Fruit fly (Drosophila melanogaster) whole organism, embryonic: Measurements from ENCODE around the gene GlyRS.

ENCODE experiments used
- ATbp ChIP-seq: fragments of 200-800 bp; sonication (Bioruptor generic); optimal IDR thresholded peaks from 2 replicates; lab custom pipeline; 2017; ENCODE audit warnings: missing biosample characterization, mild to moderate bottlenecking, missing genetic modification characterization, missing genetic modification reagents
- Bdp1 ChIP-seq: fragments of 200-800 bp; sonication (Bioruptor generic); optimal IDR thresholded peaks from 3 replicates; lab custom pipeline; 2016; ENCODE audit warnings: missing biosample characterization, missing genetic modification characterization
- CG11398 ChIP-seq: fragments of 200-800 bp; sonication (Bioruptor generic); optimal IDR thresholded peaks from 2 replicates; lab custom pipeline; 2016; ENCODE audit warnings: missing biosample characterization, missing genetic modification characterization
- CG1233 ChIP-seq: fragments of 200-800 bp; sonication (Bioruptor generic); optimal IDR thresholded peaks from 4 replicates; lab custom pipeline; 2018; ENCODE audit warnings: missing biosample characterization, mild to moderate bottlenecking, missing genetic modification characterization
- CG12391 ChIP-seq: fragments of 200-800 bp; sonication (Bioruptor generic); optimal IDR thresholded peaks from 3 replicates; lab custom pipeline; 2018; ENCODE audit warnings: missing biosample characterization, mild to moderate bottlenecking, missing genetic modification characterization, moderate library complexity
- CG13424 ChIP-seq: fragments of 200-800 bp; sonication (Bioruptor generic); optimal IDR thresholded peaks from 2 replicates; lab custom pipeline; 2019; ENCODE audit warnings: missing biosample characterization, mild to moderate bottlenecking, missing genetic modification characterization, moderate library complexity
- CG13624 ChIP-seq: fragments of 200-800 bp; sonication (Bioruptor generic); optimal IDR thresholded peaks from 2 replicates; lab custom pipeline; 2016; ENCODE audit warnings: missing biosample characterization, missing genetic modification characterization
- CG14050 ChIP-seq: fragments of 200-800 bp; sonication (Bioruptor generic); IDR thresholded peaks from 3 replicates; pipeline ENCODE4 v1.3.6; 2022; ENCODE audit warnings: missing biosample characterization, missing genetic modification characterization
- CG14667 ChIP-seq: fragments of 200-800 bp; sonication (Bioruptor generic); IDR thresholded peaks from 2 replicates; pipeline ENCODE4 v1.3.6; 2022; ENCODE audit warnings: missing biosample characterization, missing genetic modification characterization
- CG17361 ChIP-seq: fragments of 200-800 bp; sonication (Bioruptor generic); IDR thresholded peaks from 3 replicates; pipeline ENCODE4 v1.3.6; 2022; ENCODE audit warnings: missing biosample characterization, missing genetic modification characterization
- CG17385 ChIP-seq: fragments of 200-800 bp; sonication (Bioruptor generic); optimal IDR thresholded peaks from 3 replicates; lab custom pipeline; 2018; ENCODE audit warnings: missing biosample characterization, mild to moderate bottlenecking, missing genetic modification characterization
- CG17829 ChIP-seq: fragments of 200-800 bp; optimal IDR thresholded peaks from 2 replicates; lab custom pipeline; 2019; ENCODE audit warnings: missing biosample characterization, mild to moderate bottlenecking, missing genetic modification characterization, moderate library complexity
- CG2116 ChIP-seq: fragments of 200-800 bp; sonication (Bioruptor generic); optimal IDR thresholded peaks from 3 replicates; lab custom pipeline; 2018; ENCODE audit warnings: missing biosample characterization, mild to moderate bottlenecking, missing genetic modification characterization
- CG2199 ChIP-seq: fragments of 200-800 bp; sonication (Bioruptor generic); IDR thresholded peaks from 3 replicates; pipeline ENCODE4 v1.3.6; 2022; ENCODE audit warnings: missing biosample characterization, missing genetic modification characterization
- CG4854 ChIP-seq: fragments of 200-800 bp; sonication (Bioruptor generic); optimal IDR thresholded peaks from 2 replicates; lab custom pipeline; 2016; ENCODE audit warnings: missing biosample characterization, missing genetic modification characterization, inconsistent platforms
- CG6175 ChIP-seq: fragments of 200-800 bp; sonication (Bioruptor generic); IDR thresholded peaks from 3 replicates; pipeline ENCODE4 v1.3.6; 2022; ENCODE audit warnings: missing biosample characterization, missing genetic modification characterization
- CG7745 ChIP-seq: fragments of 200-800 bp; sonication (Bioruptor generic); optimal IDR thresholded peaks from 2 replicates; lab custom pipeline; 2018; ENCODE audit warnings: missing biosample characterization, mild to moderate bottlenecking, missing genetic modification characterization, moderate library complexity
- CG7987 ChIP-seq: fragments of 200-800 bp; sonication (Bioruptor generic); optimal IDR thresholded peaks from 2 replicates; lab custom pipeline; 2018; ENCODE audit warnings: missing biosample characterization, mild to moderate bottlenecking, missing genetic modification characterization, moderate library complexity
- CG8281 ChIP-seq: fragments of 200-800 bp; sonication (Bioruptor generic); optimal IDR thresholded peaks from 2 replicates; lab custom pipeline; 2018; ENCODE audit warnings: missing biosample characterization, mild to moderate bottlenecking, missing genetic modification characterization, moderate library complexity
- CG8944 ChIP-seq: fragments of 200-800 bp; sonication (Bioruptor generic); optimal IDR thresholded peaks from 3 replicates; lab custom pipeline; 2016; ENCODE audit warnings: missing biosample characterization, missing genetic modification characterization
- Dad ChIP-seq: fragments of 200-800 bp; sonication (Bioruptor generic); optimal IDR thresholded peaks from 3 replicates; lab custom pipeline; 2016; ENCODE audit warnings: missing biosample characterization, missing genetic modification characterization
- Ets65A ChIP-seq: fragments of 200-800 bp; sonication (Bioruptor generic); peaks from one replicate; lab custom pipeline; 2016; ENCODE audit warnings: missing biosample characterization, missing genetic modification characterization
- Nf-YB ChIP-seq: fragments of 200-800 bp; sonication (Bioruptor generic); optimal IDR thresholded peaks from 3 replicates; lab custom pipeline; 2019; ENCODE audit warnings: missing biosample characterization, mild to moderate bottlenecking, missing genetic modification characterization, moderate library complexity
- Poxn ChIP-seq: fragments of 200-800 bp; sonication (Bioruptor generic); IDR thresholded peaks from 2 replicates; pipeline ENCODE4 v1.3.6; 2022; ENCODE audit warnings: missing biosample characterization, missing genetic modification characterization
- Side ChIP-seq: fragments of 200-800 bp; sonication (Bioruptor generic); optimal IDR thresholded peaks from 2 replicates; lab custom pipeline; 2016; ENCODE audit warnings: missing biosample characterization, missing genetic modification characterization
- Stat92E ChIP-seq, 3 experiments: fragments of >200 bp in 2 of 3; fragments of 200-800 bp in 1 of 3; sonication (Bioruptor generic) in 1 of 3; optimal IDR thresholded peaks; 2 replicates each; lab custom pipeline; 2017 to 2019; ENCODE audit warnings: missing biosample characterization in 3 of 3, missing genetic modification characterization in 3 of 3, mild to moderate bottlenecking in 1 of 3, moderate library complexity in 1 of 3
- Xrp1 ChIP-seq: fragments of 200-800 bp; sonication (Bioruptor generic); IDR thresholded peaks from 2 replicates; pipeline ENCODE4 v1.3.6; 2022; ENCODE audit warnings: missing biosample characterization, missing genetic modification characterization
- bsh ChIP-seq, 2 experiments: fragments of 200-800 bp; sonication (Bioruptor generic); optimal IDR thresholded peaks; 2 replicates each; lab custom pipeline; 2017 to 2018; ENCODE audit warnings: mild to moderate bottlenecking in 2 of 2, missing biosample characterization in 2 of 2, missing genetic modification characterization in 2 of 2, moderate library complexity in 1 of 2
- cad ChIP-seq: fragments of >200 bp; optimal IDR thresholded peaks from 2 replicates; lab custom pipeline; 2017; ENCODE audit warnings: missing biosample characterization, missing genetic modification characterization
- cato ChIP-seq: fragments of 200-800 bp; sonication (Bioruptor generic); optimal IDR thresholded peaks from 2 replicates; lab custom pipeline; 2016; ENCODE audit warnings: missing biosample characterization, missing genetic modification characterization, borderline replicate concordance
- crc ChIP-seq: fragments of 200-800 bp; sonication (Bioruptor generic); optimal IDR thresholded peaks from 2 replicates; lab custom pipeline; 2016; ENCODE audit warnings: missing biosample characterization, missing genetic modification characterization
- crol ChIP-seq: fragments of 200-800 bp; sonication (Bioruptor generic); IDR thresholded peaks from 2 replicates; pipeline ENCODE4 v1.3.6; 2022; ENCODE audit warnings: missing biosample characterization, missing genetic modification characterization
- fd3F ChIP-seq: fragments of 200-800 bp; sonication (Bioruptor generic); optimal IDR thresholded peaks from 2 replicates; lab custom pipeline; 2018; ENCODE audit warnings: missing biosample characterization, mild to moderate bottlenecking, missing genetic modification characterization, moderate library complexity
- ham ChIP-seq: fragments of 200-800 bp; sonication (Bioruptor generic); IDR thresholded peaks from 2 replicates; pipeline ENCODE4 v1.3.6; 2022; ENCODE audit warnings: missing biosample characterization, missing genetic modification characterization
- inv ChIP-seq: fragments of 200-800 bp; sonication (Bioruptor generic); IDR thresholded peaks from 2 replicates; pipeline ENCODE4 v1.3.6; 2022; ENCODE audit warnings: missing biosample characterization, missing genetic modification characterization; ENCODE audit not compliant: partially characterized antibody
- jigr1 ChIP-seq: fragments of 200-800 bp; sonication (Bioruptor generic); IDR thresholded peaks from 3 replicates; pipeline ENCODE4 v1.3.6; 2022; ENCODE audit warnings: missing biosample characterization, missing genetic modification characterization
- kni ChIP-seq: fragments of 200-800 bp; sonication (Bioruptor generic); optimal IDR thresholded peaks from 3 replicates; lab custom pipeline; 2017; ENCODE audit warnings: mild to moderate bottlenecking, missing biosample characterization, missing genetic modification reagents, missing genetic modification characterization
- nerfin-1 ChIP-seq: fragments of 200-800 bp; sonication (Bioruptor generic); optimal IDR thresholded peaks from 3 replicates; lab custom pipeline; 2019; ENCODE audit warnings: missing biosample characterization, mild to moderate bottlenecking, missing genetic modification characterization, moderate library complexity
- nmo ChIP-seq: fragments of 200-800 bp; sonication (Bioruptor generic); optimal IDR thresholded peaks from 2 replicates; lab custom pipeline; 2018; ENCODE audit warnings: missing biosample characterization, mild to moderate bottlenecking, missing genetic modification characterization, moderate library complexity
- phol ChIP-seq: fragments of 200-800 bp; sonication (Bioruptor generic); optimal IDR thresholded peaks from 3 replicates; lab custom pipeline; 2018; ENCODE audit warnings: missing biosample characterization, mild to moderate bottlenecking, missing genetic modification characterization, moderate library complexity
- pros ChIP-seq: fragments of 200-800 bp; sonication (Bioruptor generic); optimal IDR thresholded peaks from 3 replicates; lab custom pipeline; 2019; ENCODE audit warnings: missing biosample characterization, mild to moderate bottlenecking, missing genetic modification characterization, moderate library complexity
- run ChIP-seq: fragments of 200-800 bp; sonication (Bioruptor generic); optimal IDR thresholded peaks from 3 replicates; lab custom pipeline; 2018; ENCODE audit warnings: missing biosample characterization, mild to moderate bottlenecking, missing genetic modification characterization
- sc ChIP-seq, 3 experiments: fragments of >200 bp in 2 of 3; fragments of 200-800 bp in 1 of 3; sonication (Bioruptor generic) in 1 of 3; optimal IDR thresholded peaks; 2 replicates in 2 of 3; 3 replicates in 1 of 3; lab custom pipeline; 2017; ENCODE audit warnings: mild to moderate bottlenecking in 1 of 3, missing biosample characterization in 1 of 3, missing genetic modification characterization in 1 of 3, missing genetic modification reagents in 1 of 3
- slou ChIP-seq: fragments of 200-800 bp; sonication (Bioruptor generic); optimal IDR thresholded peaks from 3 replicates; lab custom pipeline; 2016; ENCODE audit warnings: missing biosample characterization, missing genetic modification characterization
- ssp ChIP-seq: fragments of 200-800 bp; sonication (Bioruptor generic); IDR thresholded peaks from 2 replicates; pipeline ENCODE4 v1.3.6; 2022; ENCODE audit warnings: missing biosample characterization, missing genetic modification characterization
- tap ChIP-seq: fragments of 200-800 bp; optimal IDR thresholded peaks from 3 replicates; lab custom pipeline; 2019; ENCODE audit warnings: missing biosample characterization, mild to moderate bottlenecking, missing genetic modification characterization, moderate library complexity
- trh ChIP-seq: fragments of 200-800 bp; sonication (Bioruptor generic); optimal IDR thresholded peaks from 2 replicates; lab custom pipeline; 2016; ENCODE audit warnings: missing biosample characterization, missing genetic modification characterization
- wor ChIP-seq: fragments of 200-800 bp; sonication (Bioruptor generic); IDR thresholded peaks from 2 replicates; pipeline ENCODE4 v1.3.6; 2022; ENCODE audit warnings: missing biosample characterization, missing genetic modification characterization
- zen2 ChIP-seq: fragments of 200-800 bp; sonication (Bioruptor generic); IDR thresholded peaks from 3 replicates; pipeline ENCODE4 v1.3.6; 2022; ENCODE audit warnings: missing biosample characterization, missing genetic modification characterization; ENCODE audit not compliant: partially characterized antibody

Gene GlyRS

DNA sequence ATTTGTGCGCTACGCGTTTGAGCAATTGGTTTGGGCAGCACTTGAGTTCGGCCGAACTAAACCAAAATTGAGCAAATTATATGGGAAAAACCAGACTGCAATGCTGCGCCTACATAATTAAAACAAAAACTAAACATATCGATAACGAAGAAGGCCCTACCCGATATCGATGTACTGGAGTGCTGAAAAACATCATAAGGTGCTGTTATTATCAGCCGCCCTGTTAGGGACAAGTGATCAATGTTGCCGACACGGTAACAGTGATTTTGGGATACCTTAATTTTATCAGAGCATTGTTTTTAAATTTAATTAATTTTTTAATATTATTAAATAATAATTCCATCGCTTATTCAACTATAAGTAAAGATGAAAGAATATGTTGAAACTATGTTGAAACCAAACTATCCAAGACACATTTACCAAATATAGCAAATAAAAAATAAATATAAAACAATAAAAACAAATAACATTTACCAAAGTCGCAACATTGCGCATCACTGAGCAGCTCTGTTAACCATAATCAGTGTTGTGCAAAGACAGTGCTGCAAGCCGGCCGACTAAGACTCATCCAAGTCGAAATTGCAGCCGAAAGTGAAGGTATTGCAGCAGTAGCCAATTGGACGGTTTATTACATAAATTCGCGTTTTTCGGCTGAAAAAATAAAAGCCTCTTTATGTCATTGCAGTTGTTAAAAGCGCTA, at the start of gene GlyRS, which contains the start of the genes sstn and Plp (continued):
- TF ChIP-seq CG2199 (GFP tag; lab: Robert Waterston, UW) (no peak), crc (GFP tag; lab: Kevin White, UChicago) (no peak), CG7745 (no peak), Stat92E (GFP tag; optimal IDR thresholded peaks at IDR 0.05; lab: Kevin White, UChicago) (no peak), CG17385 (GFP tag; lab: Kevin White, UChicago) (peak; percentile 27), CG14667 (GFP tag; lab: Robert Waterston, UW) (no peak), CG1233 (GFP tag; lab: Kevin White, UChicago) (no peak), pros (GFP tag; lab: Kevin White, UChicago) (peak; percentile 96), CG2116 (peak; percentile 58), Poxn (GFP tag; lab: Robert Waterston, UW) (no peak), Xrp1 (GFP tag; lab: Robert Waterston, UW) (no peak), sc (optimal IDR thresholded peaks at IDR 0.05; lab: Kevin White, UChicago) (no peak), sc (GFP tag; optimal IDR thresholded peaks at IDR 0.05; lab: Kevin White, UChicago) (peak; percentile 26), Bdp1 (GFP tag; lab: Kevin White, UChicago) (no peak), ssp (GFP tag; lab: Robert Waterston, UW) (no peak), Ets65A (peak; percentile 41), wor (no peak), cad (GFP tag; lab: Kevin White, UChicago) (no peak), CG13424 (tag; lab: Kevin White, UChicago) (peak; percentile 32), CG6175 (GFP tag; lab: Robert Waterston, UW) (no peak), Dad (GFP tag; lab: Kevin White, UChicago) (no peak), fd3F (GFP tag; lab: Kevin White, UChicago) (no peak), run (tag; lab: Kevin White, UChicago) (no peak), CG17361 (GFP tag; lab: Robert Waterston, UW) (peak; percentile 78), nmo (GFP tag; lab: Kevin White, UChicago) (peak; percentile 58), ham (GFP tag; lab: Robert Waterston, UW) (no peak), bsh (GFP tag; optimal IDR thresholded peaks at IDR 0.05; lab: Kevin White, UChicago) (peak in 1 of 2 experiments; percentile 19), tap (tag; lab: Kevin White, UChicago) (no peak), Side (GFP tag; lab: Kevin White, UChicago) (no peak), CG12391 (tag; lab: Kevin White, UChicago) (peak; percentile 65), CG14050 (GFP tag; lab: Robert Waterston, UW) (no peak), jigr1 (GFP tag; lab: Robert Waterston, UW) (no peak), CG4854 (no peak), crol (GFP tag; lab: Robert Waterston, UW) (peak; percentile 28; the same call in 1 of the 2 replicates)

DNA sequence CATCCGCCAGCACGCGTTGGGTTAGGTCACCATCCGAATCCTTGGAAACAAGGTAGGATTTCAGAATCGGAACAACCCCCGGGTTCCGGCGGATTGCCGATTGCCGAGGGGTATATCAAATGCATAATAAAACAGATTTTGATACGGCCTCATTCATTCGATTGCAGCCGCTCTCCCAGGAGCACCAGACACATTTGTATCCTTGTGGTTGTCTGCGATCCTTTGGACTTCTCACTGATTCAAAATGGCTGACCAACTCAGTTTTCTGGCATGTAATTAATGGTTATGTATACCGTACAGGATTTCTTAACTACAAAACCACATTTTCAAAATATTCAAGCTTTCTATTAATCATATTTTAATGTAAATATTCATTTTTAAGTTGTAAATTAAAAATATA, 47.3 kb upstream of the GlyRS start:
- TF ChIP-seq trh (GFP tag; lab: Kevin White, UChicago) (no peak), pros (GFP tag; lab: Kevin White, UChicago) (peak; percentile 91), CG11398 (no peak), nerfin-1 (tag; lab: Kevin White, UChicago) (peak; percentile 28), cato (GFP tag; lab: Kevin White, UChicago) (no peak), CG13624 (no peak), Nf-YB (GFP tag; lab: Kevin White, UChicago) (peak; percentile 45), slou (GFP tag; lab: Kevin White, UChicago) (no peak), CG17829 (tag; lab: Kevin White, UChicago) (no peak), zen2 (GFP tag; lab: Robert Waterston, UW) (no peak), CG8944 (GFP tag; lab: Kevin White, UChicago) (no peak), phol (tag; lab: Kevin White, UChicago) (peak; percentile 3), kni (GFP tag; lab: Kevin White, UChicago) (peak; percentile 31), CG7987 (no peak), ATbp (GFP tag; lab: Kevin White, UChicago) (no peak), inv (GFP tag; lab: Robert Waterston, UW) (no peak), CG8281 (tag; lab: Kevin White, UChicago) (no peak)
